Fruit fly (Drosophila melanogaster) whole organism, embryonic: ENCODE measurements around the gene cort.
A peak's percentile ranks its signal among the peaks of the same experiment; 100 is the strongest.

Source experiments
- Abd-B ChIP-seq: fragments of 200-800 bp; sonication (Bioruptor generic); optimal IDR thresholded peaks from 2 replicates; lab custom pipeline; 2018; ENCODE audit warnings: missing biosample characterization, mild to moderate bottlenecking, missing genetic modification characterization, moderate library complexity
- Bgb ChIP-seq: fragments of 200-800 bp; sonication (Bioruptor generic); IDR thresholded peaks from 2 replicates; pipeline ENCODE4 v1.3.6; 2022; ENCODE audit warnings: missing biosample characterization, missing genetic modification characterization; ENCODE audit not compliant: partially characterized antibody
- C15 ChIP-seq: fragments of 200-800 bp; sonication (Bioruptor generic); IDR thresholded peaks from 3 replicates; pipeline ENCODE4 v1.3.6; 2022; ENCODE audit warnings: missing biosample characterization, missing genetic modification characterization
- CG10209 ChIP-seq: fragments of 200-800 bp; sonication (Bioruptor generic); optimal IDR thresholded peaks from 3 replicates; lab custom pipeline; 2017; ENCODE audit warnings: missing biosample characterization, mild to moderate bottlenecking, missing genetic modification characterization, missing genetic modification reagents
- CG10274 ChIP-seq: fragments of 200-800 bp; sonication (Bioruptor generic); optimal IDR thresholded peaks from 3 replicates; lab custom pipeline; 2017; ENCODE audit warnings: missing biosample characterization, mild to moderate bottlenecking, missing genetic modification characterization
- CG12071 ChIP-seq: fragments of 200-800 bp; sonication (Bioruptor generic); optimal IDR thresholded peaks from 3 replicates; lab custom pipeline; 2018; ENCODE audit warnings: missing biosample characterization, mild to moderate bottlenecking, missing genetic modification characterization
- CG12299 ChIP-seq: fragments of 200-800 bp; sonication (Bioruptor generic); optimal IDR thresholded peaks from 2 replicates; lab custom pipeline; 2018; ENCODE audit warnings: missing biosample characterization, mild to moderate bottlenecking, missing genetic modification characterization
- CG13624 ChIP-seq: fragments of 200-800 bp; sonication (Bioruptor generic); optimal IDR thresholded peaks from 2 replicates; lab custom pipeline; 2016; ENCODE audit warnings: missing biosample characterization, missing genetic modification characterization
- CG1529 ChIP-seq: fragments of 200-800 bp; sonication (Bioruptor generic); optimal IDR thresholded peaks from 3 replicates; lab custom pipeline; 2018; ENCODE audit warnings: missing biosample characterization, missing genetic modification characterization
- CG1602 ChIP-seq: fragments of 200-800 bp; sonication (Bioruptor generic); optimal IDR thresholded peaks from 3 replicates; lab custom pipeline; 2016; ENCODE audit warnings: missing biosample characterization, missing genetic modification characterization
- CG17359 ChIP-seq: fragments of 200-800 bp; sonication (Bioruptor generic); optimal IDR thresholded peaks from 3 replicates; lab custom pipeline; 2018; ENCODE audit warnings: missing biosample characterization, mild to moderate bottlenecking, missing genetic modification characterization, moderate library complexity
- CG18599 ChIP-seq: fragments of 200-800 bp; sonication (Bioruptor generic); optimal IDR thresholded peaks from 3 replicates; lab custom pipeline; 2017; ENCODE audit warnings: missing biosample characterization, missing genetic modification characterization, mild to moderate bottlenecking, moderate library complexity, missing genetic modification reagents
- CG7271 ChIP-seq: fragments of 200-800 bp; sonication (Bioruptor generic); optimal IDR thresholded peaks from 2 replicates; lab custom pipeline; 2018; ENCODE audit warnings: missing biosample characterization, mild to moderate bottlenecking, missing genetic modification characterization, moderate library complexity
- CG7556 ChIP-seq: fragments of 200-800 bp; sonication (Bioruptor generic); optimal IDR thresholded peaks from 2 replicates; lab custom pipeline; 2017; ENCODE audit warnings: missing biosample characterization, mild to moderate bottlenecking, missing genetic modification characterization
- CG7963 ChIP-seq: fragments of 200-800 bp; sonication (Bioruptor generic); IDR thresholded peaks from 3 replicates; pipeline ENCODE4 v1.3.6; 2022; ENCODE audit warnings: missing biosample characterization, missing genetic modification characterization; ENCODE audit not compliant: partially characterized antibody
- Camta ChIP-seq: fragments of 200-800 bp; sonication (Bioruptor generic); optimal IDR thresholded peaks from 2 replicates; lab custom pipeline; 2016; ENCODE audit warnings: missing biosample characterization, missing genetic modification characterization
- Dbx ChIP-seq: fragments of 200-800 bp; sonication (Bioruptor generic); IDR thresholded peaks from 3 replicates; pipeline ENCODE4 v1.3.6; 2022; ENCODE audit warnings: missing biosample characterization, missing genetic modification characterization
- HLH54F ChIP-seq: fragments of 200-800 bp; sonication (Bioruptor generic); optimal IDR thresholded peaks from 3 replicates; lab custom pipeline; 2016; ENCODE audit warnings: missing biosample characterization, missing genetic modification characterization
- HLHmδ ChIP-seq: fragments of 200-800 bp; sonication (Bioruptor generic); optimal IDR thresholded peaks from 2 replicates; lab custom pipeline; 2018; ENCODE audit warnings: missing biosample characterization, mild to moderate bottlenecking, missing genetic modification characterization, moderate library complexity
- HmgD ChIP-seq: fragments of 200-800 bp; sonication (Bioruptor generic); optimal IDR thresholded peaks from 3 replicates; lab custom pipeline; 2016; ENCODE audit warnings: missing biosample characterization, missing genetic modification characterization
- MBD-R2 ChIP-seq: fragments of 200-800 bp; sonication (Bioruptor generic); IDR thresholded peaks from 2 replicates; pipeline ENCODE4 v1.3.6; 2022; ENCODE audit warnings: missing biosample characterization, missing genetic modification characterization
- MTF-1 ChIP-seq: fragments of 200-800 bp; sonication (Bioruptor generic); optimal IDR thresholded peaks from 2 replicates; lab custom pipeline; 2018; ENCODE audit warnings: missing biosample characterization, mild to moderate bottlenecking, missing genetic modification characterization, borderline replicate concordance
- Neu2 ChIP-seq: fragments of 200-800 bp; sonication (Bioruptor generic); optimal IDR thresholded peaks from 3 replicates; lab custom pipeline; 2016; ENCODE audit warnings: missing biosample characterization, missing genetic modification characterization, borderline replicate concordance
- Optix ChIP-seq: fragments of 200-800 bp; sonication (Bioruptor generic); IDR thresholded peaks from 3 replicates; pipeline ENCODE4 v1.3.6; 2022; ENCODE audit warnings: missing biosample characterization, missing genetic modification characterization
- Ravus ChIP-seq: fragments of 200-800 bp; sonication (Bioruptor generic); IDR thresholded peaks from 2 replicates; pipeline ENCODE4 v1.3.6; 2022; ENCODE audit warnings: missing biosample characterization, missing genetic modification characterization
- Scr ChIP-seq: fragments of 200-800 bp; sonication (Bioruptor generic); IDR thresholded peaks from 2 replicates; pipeline ENCODE4 v1.3.6; 2022; ENCODE audit warnings: missing biosample characterization, missing genetic modification characterization; ENCODE audit not compliant: partially characterized antibody
- Stat92E ChIP-seq, 3 experiments: fragments of >200 bp in 2 of 3; fragments of 200-800 bp in 1 of 3; sonication (Bioruptor generic) in 1 of 3; optimal IDR thresholded peaks; 2 replicates each; lab custom pipeline; 2017 to 2019; ENCODE audit warnings: missing biosample characterization in 3 of 3, missing genetic modification characterization in 3 of 3, mild to moderate bottlenecking in 1 of 3, moderate library complexity in 1 of 3
- Taf1 ChIP-seq: fragments of 200-800 bp; sonication (Bioruptor generic); IDR thresholded peaks from 2 replicates; pipeline ENCODE4 v1.3.6; 2022; ENCODE audit warnings: missing biosample characterization, missing genetic modification characterization
- Vsx1 ChIP-seq: fragments of 200-800 bp; sonication (Bioruptor generic); optimal IDR thresholded peaks from 2 replicates; lab custom pipeline; 2017; ENCODE audit warnings: missing biosample characterization, mild to moderate bottlenecking, missing genetic modification characterization, missing genetic modification reagents
- bab2 ChIP-seq: fragments of 200-800 bp; sonication (Bioruptor generic); optimal IDR thresholded peaks from 2 replicates; lab custom pipeline; 2016; ENCODE audit warnings: missing biosample characterization, missing genetic modification characterization
- cad ChIP-seq: fragments of >200 bp; optimal IDR thresholded peaks from 2 replicates; lab custom pipeline; 2017; ENCODE audit warnings: missing biosample characterization, missing genetic modification characterization
- caup ChIP-seq: fragments of 200-800 bp; sonication (Bioruptor generic); optimal IDR thresholded peaks from 3 replicates; lab custom pipeline; 2017; ENCODE audit warnings: missing biosample characterization, mild to moderate bottlenecking, missing genetic modification characterization, moderate library complexity; ENCODE audit not compliant: severe bottlenecking
- cg ChIP-seq: fragments of 200-800 bp; sonication (Bioruptor generic); optimal IDR thresholded peaks from 3 replicates; lab custom pipeline; 2019; ENCODE audit warnings: missing biosample characterization, mild to moderate bottlenecking, missing genetic modification characterization, moderate library complexity
- chif ChIP-seq, 2 experiments: fragments of 200-800 bp; sonication (Bioruptor generic); optimal IDR thresholded peaks; 3 replicates each; lab custom pipeline; 2016; ENCODE audit warnings: missing biosample characterization in 2 of 2, missing genetic modification characterization in 2 of 2
- eyg ChIP-seq: fragments of 200-800 bp; sonication (Bioruptor generic); optimal IDR thresholded peaks from 3 replicates; lab custom pipeline; 2016; ENCODE audit warnings: missing biosample characterization, missing genetic modification characterization
- ftz-f1 ChIP-seq: fragments of 200-800 bp; sonication (Bioruptor generic); optimal IDR thresholded peaks from 2 replicates; lab custom pipeline; 2016; ENCODE audit warnings: missing biosample characterization, missing genetic modification characterization
- gro ChIP-seq: fragments of 200-800 bp; sonication (Bioruptor generic); optimal IDR thresholded peaks from 2 replicates; lab custom pipeline; 2016; ENCODE audit warnings: missing biosample characterization, missing genetic modification characterization
- gt ChIP-seq: fragments of 200-800 bp; sonication (Bioruptor generic); IDR thresholded peaks from 2 replicates; pipeline ENCODE4 v1.3.6; 2022; ENCODE audit warnings: missing biosample characterization, missing genetic modification characterization
- h ChIP-seq: fragments of >200 bp; optimal IDR thresholded peaks from 2 replicates; lab custom pipeline; 2017
- klu ChIP-seq: fragments of 200-800 bp; sonication (Bioruptor generic); IDR thresholded peaks from 2 replicates; pipeline ENCODE4 v1.3.6; 2022; ENCODE audit warnings: missing biosample characterization, missing genetic modification characterization
- mld ChIP-seq: fragments of 200-800 bp; sonication (Bioruptor generic); IDR thresholded peaks from 3 replicates; pipeline ENCODE4 v1.3.6; 2022; ENCODE audit warnings: missing biosample characterization, missing genetic modification characterization; ENCODE audit not compliant: partially characterized antibody
- otp ChIP-seq: fragments of 200-800 bp; sonication (Bioruptor generic); IDR thresholded peaks from 3 replicates; pipeline ENCODE4, ENCODE4 v1.3.6; 2022; ENCODE audit warnings: missing biosample characterization, missing genetic modification characterization
- pum ChIP-seq: fragments of 200-800 bp; sonication (Bioruptor generic); optimal IDR thresholded peaks from 2 replicates; lab custom pipeline; 2016; ENCODE audit warnings: missing biosample characterization, missing genetic modification characterization
- repo ChIP-seq: fragments of 200-800 bp; sonication (Bioruptor generic); optimal IDR thresholded peaks from 2 replicates; lab custom pipeline; 2016; ENCODE audit warnings: missing biosample characterization, missing genetic modification characterization
- scrt ChIP-seq: fragments of 200-800 bp; sonication (Bioruptor generic); optimal IDR thresholded peaks from 2 replicates; lab custom pipeline; 2018; ENCODE audit warnings: missing biosample characterization, mild to moderate bottlenecking, missing genetic modification characterization, moderate library complexity
- sens-2 ChIP-seq: fragments of 200-800 bp; sonication (Bioruptor generic); IDR thresholded peaks from 2 replicates; pipeline ENCODE4 v1.3.6; 2022; ENCODE audit warnings: missing biosample characterization, missing genetic modification characterization
- sna ChIP-seq: fragments of 200-800 bp; sonication (Bioruptor generic); IDR thresholded peaks from 2 replicates; pipeline ENCODE4 v1.3.6; 2022; ENCODE audit warnings: missing biosample characterization, missing genetic modification characterization; ENCODE audit not compliant: partially characterized antibody
- tgo ChIP-seq: fragments of 200-800 bp; sonication (Bioruptor generic); IDR thresholded peaks from 3 replicates; pipeline ENCODE4 v1.3.6; 2022; ENCODE audit warnings: missing biosample characterization, missing genetic modification characterization
- tio ChIP-seq: fragments of 200-800 bp; sonication (Bioruptor generic); optimal IDR thresholded peaks from 2 replicates; lab custom pipeline; 2017; ENCODE audit warnings: missing biosample characterization, missing genetic modification characterization, inconsistent platforms
- trh ChIP-seq: fragments of 200-800 bp; sonication (Bioruptor generic); optimal IDR thresholded peaks from 2 replicates; lab custom pipeline; 2016; ENCODE audit warnings: missing biosample characterization, missing genetic modification characterization
- z ChIP-seq: fragments of 200-800 bp; sonication (Bioruptor generic); IDR thresholded peaks from 3 replicates; pipeline ENCODE4 v1.3.6; 2022; ENCODE audit warnings: missing biosample characterization, missing genetic modification characterization

Gene cort

DNA sequence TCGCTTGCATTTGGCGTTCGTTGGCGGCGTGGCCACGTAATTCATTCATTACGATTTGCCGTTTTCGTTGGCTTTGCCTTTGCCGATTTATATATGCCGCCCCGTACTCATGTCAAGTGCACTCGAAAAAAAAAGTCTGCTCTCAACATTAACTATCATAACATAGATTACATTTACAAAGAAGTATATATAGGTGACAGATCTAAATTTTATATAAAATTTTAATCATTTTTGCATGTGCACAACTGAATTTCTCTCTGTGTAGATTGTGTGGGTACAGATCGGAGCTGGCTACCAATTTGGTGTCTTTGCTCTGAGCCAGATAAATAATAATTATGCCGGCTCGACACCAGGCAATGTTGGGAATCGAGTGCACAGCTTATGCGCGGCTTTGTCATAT is 22.0 kb upstream of the cort start (continued):
- TF ChIP-seq CG1529 (GFP tag; lab: Kevin White, UChicago) (no peak), Camta (no peak), CG1602 (GFP tag; lab: Kevin White, UChicago) (peak; percentile 35), Optix (no peak), MBD-R2 (no peak), scrt (GFP tag; lab: Kevin White, UChicago) (no peak), HLH54F (GFP tag; lab: Kevin White, UChicago) (peak; percentile 12), Ravus (GFP tag; lab: Robert Waterston, UW) (no peak), gt (GFP tag; lab: Robert Waterston, UW) (no peak), chif (GFP tag; optimal IDR thresholded peaks at IDR 0.05; lab: Kevin White, UChicago) (peak; percentile 14 to 57), CG10274 (GFP tag; lab: Kevin White, UChicago) (no peak), Scr (GFP tag; lab: Robert Waterston, UW) (no peak), HLHmδ (GFP tag; lab: Kevin White, UChicago) (no peak), Vsx1 (GFP tag; lab: Kevin White, UChicago) (no peak), Abd-B (GFP tag; lab: Kevin White, UChicago) (peak; percentile 13), HmgD (GFP tag; lab: Kevin White, UChicago) (no peak), CG12071 (GFP tag; lab: Kevin White, UChicago) (no peak), bab2 (GFP tag; lab: Kevin White, UChicago) (peak; percentile 8), CG13624 (no peak), Dbx (no peak), otp (GFP tag; lab: Robert Waterston, UW) (0 out of 3 replicates have a peak, but pooled peaks have one; percentile 45), CG10209 (GFP tag; lab: Kevin White, UChicago) (peak; percentile 22), CG17359 (tag; lab: Kevin White, UChicago) (peak; percentile 31), Taf1 (GFP tag; lab: Robert Waterston, UW) (no peak), C15 (GFP tag; lab: Robert Waterston, UW) (no peak), CG18599 (GFP tag; lab: Kevin White, UChicago) (peak; percentile 4), cg (no peak), CG7271 (tag; lab: Kevin White, UChicago) (no peak), CG12299 (tag; lab: Kevin White, UChicago) (no peak), klu (GFP tag; lab: Robert Waterston, UW) (no peak), trh (GFP tag; lab: Kevin White, UChicago) (no peak), CG7556 (GFP tag; lab: Kevin White, UChicago) (peak; percentile 21), pum (peak; percentile 38), repo (GFP tag; lab: Kevin White, UChicago) (no peak), tio (peak; percentile 2), eyg (GFP tag; lab: Kevin White, UChicago) (no peak), cad (no peak), mld (no peak), Stat92E (GFP tag; optimal IDR thresholded peaks at IDR 0.05; lab: Kevin White, UChicago) (no peak), CG7963 (GFP tag; lab: Robert Waterston, UW) (no peak), h (lab: Kevin White, UChicago) (no peak), tgo (GFP tag; lab: Robert Waterston, UW) (peak; percentile 58), Neu2 (GFP tag; lab: Kevin White, UChicago) (no peak), sna (GFP tag; lab: Robert Waterston, UW) (no peak), Bgb (GFP tag; lab: Robert Waterston, UW) (no peak), ftz-f1 (GFP tag; lab: Kevin White, UChicago) (no peak), gro (GFP tag; lab: Kevin White, UChicago) (no peak), caup (GFP tag; lab: Kevin White, UChicago) (peak; percentile 1), z (GFP tag; lab: Robert Waterston, UW) (no peak), MTF-1 (GFP tag; lab: Kevin White, UChicago) (no peak), sens-2 (GFP tag; lab: Robert Waterston, UW) (peak; percentile 42; the same call in 1 of the 2 replicates)
